Worm (Caenorhabditis elegans) whole organism, young adult: ENCODE data around the gene capg-2.

ENCODE experiments used
- C06A6.2 ChIP-seq: fragments of 200-800 bp; sonication (Bioruptor generic); conservative IDR thresholded peaks from 2 replicates; pipeline ENCODE4 v1.3.6; 2022; ENCODE audit warnings: missing genetic modification characterization, missing compliant biosample characterization
- C17E4.6 ChIP-seq: fragments of 200-800 bp; sonication (Bioruptor generic); IDR thresholded peaks from 2 replicates; pipeline ENCODE4 v1.3.6; 2022; ENCODE audit warnings: missing genetic modification reagents, missing genetic modification characterization, missing compliant biosample characterization
- F10E7.11 ChIP-seq: sonication (generic microtip); optimal IDR thresholded peaks from 2 replicates; lab custom pipeline; 2017; ENCODE audit warnings: mild to moderate bottlenecking, missing genetic modification characterization, moderate library complexity, missing compliant biosample characterization
- F37B4.10 ChIP-seq: fragments of 200-800 bp; sonication (Bioruptor generic); IDR thresholded peaks from 2 replicates; pipeline ENCODE4 v1.3.6; 2022; ENCODE audit warnings: missing genetic modification characterization, missing compliant biosample characterization
- F57A8.1 ChIP-seq: fragments of 200-800 bp; sonication (Bioruptor generic); optimal IDR thresholded peaks from 2 replicates; lab custom pipeline; 2018; ENCODE audit warnings: mild to moderate bottlenecking, missing genetic modification characterization, moderate library complexity, missing compliant biosample characterization
- F57C9.4 ChIP-seq: sonication (generic microtip); optimal IDR thresholded peaks from 2 replicates; lab custom pipeline; 2017; ENCODE audit warnings: mild to moderate bottlenecking, missing genetic modification characterization, missing compliant biosample characterization
- T26A5.8 ChIP-seq: sonication (generic microtip); optimal IDR thresholded peaks from 2 replicates; lab custom pipeline; 2016; ENCODE audit warnings: missing genetic modification characterization, missing compliant biosample characterization
- Y56A3A.18 ChIP-seq: fragments of 200-800 bp; sonication (Bioruptor generic); IDR thresholded peaks from 2 replicates; pipeline ENCODE4 v1.3.6; 2022; ENCODE audit warnings: missing genetic modification reagents, missing genetic modification characterization, missing compliant biosample characterization
- Y67H2A.10 ChIP-seq: fragments of 200-800 bp; sonication (Bioruptor generic); conservative IDR thresholded peaks from 2 replicates; pipeline ENCODE4 v1.3.6; 2022; ENCODE audit warnings: missing genetic modification reagents, missing genetic modification characterization, missing compliant biosample characterization
- Y95B8A.8 ChIP-seq: fragments of 200-800 bp; sonication (Bioruptor generic); IDR thresholded peaks from 2 replicates; pipeline ENCODE4 v1.3.6; 2022; ENCODE audit warnings: missing genetic modification reagents, missing genetic modification characterization, missing compliant biosample characterization
- ZK185.1 ChIP-seq: sonication (generic microtip); optimal IDR thresholded peaks from 2 replicates; lab custom pipeline; 2016; ENCODE audit warnings: mild to moderate bottlenecking, missing genetic modification characterization, missing compliant biosample characterization; ENCODE audit not compliant: poor library complexity, severe bottlenecking
- attf-5 ChIP-seq: fragments of 200-800 bp; sonication (Bioruptor generic); optimal IDR thresholded peaks from 2 replicates; lab custom pipeline; 2018; ENCODE audit warnings: mild to moderate bottlenecking, missing genetic modification characterization, missing compliant biosample characterization
- attf-6 ChIP-seq: fragments of 200-800 bp; sonication (Bioruptor generic); IDR thresholded peaks from 2 replicates; pipeline ENCODE4 v1.3.6; 2022; ENCODE audit warnings: missing genetic modification reagents, missing genetic modification characterization, missing compliant biosample characterization
- cebp-1 ChIP-seq, 2 experiments: fragments of 200-800 bp in 1 of 2; sonication (Bioruptor generic) in 1 of 2; sonication (generic microtip) in 1 of 2; IDR thresholded peaks in 1 of 2; optimal IDR thresholded peaks in 1 of 2; 2 replicates each; pipeline versions ENCODE4 v1.3.6 to Lab custom; 2017 to 2022; ENCODE audit warnings: missing compliant biosample characterization in 2 of 2, missing genetic modification characterization in 2 of 2, mild to moderate bottlenecking in 1 of 2, missing genetic modification reagents in 1 of 2, moderate library complexity in 1 of 2
- ceh-100 ChIP-seq: fragments of 200-800 bp; sonication (Bioruptor generic); IDR thresholded peaks from 2 replicates; pipeline ENCODE4 v1.3.6; 2022; ENCODE audit warnings: missing genetic modification reagents, missing genetic modification characterization, missing compliant biosample characterization
- ceh-27 ChIP-seq: fragments of 200-800 bp; sonication (Bioruptor generic); optimal IDR thresholded peaks from 2 replicates; lab custom pipeline; 2018; ENCODE audit warnings: mild to moderate bottlenecking, missing genetic modification characterization, moderate library complexity, missing compliant biosample characterization
- chd-7 ChIP-seq: sonication (generic microtip); optimal IDR thresholded peaks from 2 replicates; lab custom pipeline; 2016; ENCODE audit warnings: mild to moderate bottlenecking, missing genetic modification characterization, moderate library complexity, missing compliant biosample characterization
- dox-1 ChIP-seq: fragments of 200-800 bp; sonication (Bioruptor generic); IDR thresholded peaks from 2 replicates; pipeline ENCODE4 v1.3.6; 2022; ENCODE audit warnings: missing genetic modification reagents, missing genetic modification characterization, missing compliant biosample characterization
- hmg-1.2 ChIP-seq: fragments of 200-800 bp; sonication (Bioruptor generic); IDR thresholded peaks from 2 replicates; pipeline ENCODE4 v1.3.6; 2022; ENCODE audit warnings: missing genetic modification reagents, missing genetic modification characterization, missing compliant biosample characterization
- let-607 ChIP-seq, 2 experiments: fragments of 200-800 bp in 1 of 2; sonication (Bioruptor generic) in 1 of 2; sonication (generic microtip) in 1 of 2; optimal IDR thresholded peaks; 2 replicates each; lab custom pipeline; 2016 to 2018; ENCODE audit warnings: mild to moderate bottlenecking in 2 of 2, missing compliant biosample characterization in 2 of 2, missing genetic modification characterization in 2 of 2, moderate library complexity in 2 of 2, missing genotype in 1 of 2
- lin-26 ChIP-seq: fragments of 200-800 bp; sonication (Bioruptor generic); IDR thresholded peaks from 2 replicates; pipeline ENCODE4 v1.3.6; 2022; ENCODE audit warnings: missing genetic modification reagents, missing genetic modification characterization, missing compliant biosample characterization
- lin-40 ChIP-seq: sonication (generic microtip); optimal IDR thresholded peaks from 2 replicates; lab custom pipeline; 2016; ENCODE audit warnings: missing genetic modification characterization, mild to moderate bottlenecking, missing compliant biosample characterization, missing genotype, missing genetic modification reagents
- lin-54 ChIP-seq: fragments of 200-800 bp; sonication (Bioruptor generic); optimal IDR thresholded peaks from 2 replicates; lab custom pipeline; 2018; ENCODE audit warnings: mild to moderate bottlenecking, missing genetic modification characterization, missing compliant biosample characterization
- lsy-27 ChIP-seq: sonication (generic microtip); optimal IDR thresholded peaks from 2 replicates; lab custom pipeline; 2017; ENCODE audit warnings: missing genetic modification characterization, mild to moderate bottlenecking, missing compliant biosample characterization, antibody characterized with exemption, missing genotype, borderline replicate concordance; ENCODE audit not compliant: insufficient read depth
- mcd-1 ChIP-seq: fragments of 200-800 bp; sonication (Bioruptor generic); IDR thresholded peaks from 2 replicates; pipeline ENCODE4 v1.3.6; 2022; ENCODE audit warnings: missing genetic modification reagents, missing genetic modification characterization, missing compliant biosample characterization
- nfyb-1 ChIP-seq: fragments of 200-800 bp; sonication (Bioruptor generic); IDR thresholded peaks from 2 replicates; pipeline ENCODE4 v1.3.6; 2022; ENCODE audit warnings: missing genetic modification reagents, missing genetic modification characterization, missing compliant biosample characterization
- nhr-27 ChIP-seq: fragments of 200-800 bp; sonication (Bioruptor generic); optimal IDR thresholded peaks from 2 replicates; lab custom pipeline; 2018; ENCODE audit warnings: mild to moderate bottlenecking, missing genetic modification characterization, moderate library complexity, missing compliant biosample characterization
- nhr-80 ChIP-seq: sonication (generic microtip); optimal IDR thresholded peaks from 2 replicates; lab custom pipeline; 2016; ENCODE audit warnings: missing genetic modification characterization, missing compliant biosample characterization
- pbrm-1 ChIP-seq: fragments of 200-800 bp; sonication (Bioruptor generic); IDR thresholded peaks from 2 replicates; pipeline ENCODE4 v1.3.6; 2022; ENCODE audit warnings: missing genetic modification reagents, missing genetic modification characterization, missing compliant biosample characterization
- rcor-1 ChIP-seq: fragments of 200-800 bp; sonication (Bioruptor generic); IDR thresholded peaks from 2 replicates; pipeline ENCODE4 v1.3.6; 2022; ENCODE audit warnings: missing genetic modification reagents, missing genetic modification characterization, missing compliant biosample characterization
- repo-1 ChIP-seq: sonication (generic microtip); optimal IDR thresholded peaks from 2 replicates; lab custom pipeline; 2017; ENCODE audit warnings: mild to moderate bottlenecking, missing genetic modification characterization, missing compliant biosample characterization
- sdz-38 ChIP-seq: sonication (generic microtip); optimal IDR thresholded peaks from 2 replicates; lab custom pipeline; 2016; ENCODE audit warnings: missing genotype, missing genetic modification characterization, missing compliant biosample characterization
- snpc-4 ChIP-seq, 5 experiments: fragments of 150-350 bp in 1 of 5; sonication (generic microtip) in 4 of 5; optimal IDR thresholded peaks; 2 replicates each; lab custom pipeline; 2014 to 2018; ENCODE audit warnings: missing genetic modification characterization in 5 of 5, missing biosample characterization in 3 of 5, antibody characterized with exemption in 2 of 5, mild to moderate bottlenecking in 2 of 5, missing compliant biosample characterization in 2 of 5, missing genotype in 2 of 5, moderate library complexity in 2 of 5, missing genetic modification reagents in 1 of 5
- somi-1 ChIP-seq: fragments of 200-800 bp; sonication (Bioruptor generic); optimal IDR thresholded peaks from 2 replicates; lab custom pipeline; 2018; ENCODE audit warnings: mild to moderate bottlenecking, missing genetic modification characterization, missing compliant biosample characterization
- tbp1 ChIP-seq: fragments of 200-800 bp; sonication (Bioruptor generic); optimal IDR thresholded peaks from 2 replicates; lab custom pipeline; 2018; ENCODE audit warnings: mild to moderate bottlenecking, missing genetic modification characterization, missing compliant biosample characterization
- unc-62 ChIP-seq: fragments of 150-350 bp; optimal IDR thresholded peaks from 2 replicates; lab custom pipeline; 2014; ENCODE audit warnings: missing biosample characterization, missing genetic modification reagents, missing genetic modification characterization
- ztf-18 ChIP-seq: sonication (generic microtip); optimal IDR thresholded peaks from 2 replicates; lab custom pipeline; 2016; ENCODE audit warnings: missing genotype, mild to moderate bottlenecking, missing genetic modification characterization, missing compliant biosample characterization
- ztf-22 ChIP-seq: fragments of 200-800 bp; sonication (Bioruptor generic); optimal IDR thresholded peaks from 2 replicates; lab custom pipeline; 2018; ENCODE audit warnings: mild to moderate bottlenecking, missing genetic modification characterization, moderate library complexity, missing compliant biosample characterization
- ztf-3 ChIP-seq: fragments of 200-800 bp; sonication (Bioruptor generic); optimal IDR thresholded peaks from 2 replicates; lab custom pipeline; 2018; ENCODE audit warnings: mild to moderate bottlenecking, missing genetic modification characterization, missing compliant biosample characterization

Gene capg-2

ce11 chrV:12300166-12300565, 28.5 kb downstream of the capg-2 start:
- TF ChIP-seq ztf-18, result peak; percentile 9
- TF ChIP-seq T26A5.8 (tag; lab: Kevin White, UChicago), result no peak
- TF ChIP-seq rcor-1 (GFP tag; lab: Robert Waterston, UW), result no peak
- peak; percentile 43 for TF ChIP-seq ZK185.1 (tag; lab: Kevin White, UChicago)
- TF ChIP-seq ceh-27 (GFP tag; lab: Kevin White, UChicago), result peak; percentile 34
- TF ChIP-seq mcd-1 (GFP tag; lab: Robert Waterston, UW), result no peak
- TF ChIP-seq Y56A3A.18 (GFP tag; lab: Robert Waterston, UW), result 0 out of 2 replicates have a peak, but pooled peaks have one; percentile 64
- TF ChIP-seq unc-62 (GFP tag; lab: Kevin White, UChicago), result peak; percentile 46
- TF ChIP-seq lin-40 (tag; lab: Kevin White, UChicago), result peak; percentile 49
- TF ChIP-seq lin-54, result peak; percentile 12
- peak; percentile 15 for TF ChIP-seq repo-1 (tag; lab: Kevin White, UChicago)
- TF ChIP-seq tbp1 (GFP tag; lab: Kevin White, UChicago), result peak; percentile 20
- peak; percentile 59 for TF ChIP-seq nhr-80 (tag; lab: Kevin White, UChicago)
- no peak for TF ChIP-seq snpc-4 (GFP tag; optimal IDR thresholded peaks at IDR 0.05; lab: Kevin White, UChicago)
- peak in 1 of 4 experiments; percentile 29 for TF ChIP-seq snpc-4 (tag; optimal IDR thresholded peaks at IDR 0.05; lab: Kevin White, UChicago)
- peak; percentile 48 for TF ChIP-seq attf-5
- TF ChIP-seq hmg-1.2, result peak; percentile 66; the same call in 1 of the 2 replicates
- TF ChIP-seq cebp-1 (GFP tag; IDR thresholded peaks at IDR 0.05; lab: Robert Waterston, UW), result no peak
- TF ChIP-seq cebp-1 (tag; optimal IDR thresholded peaks at IDR 0.05; lab: Kevin White, UChicago), result peak; percentile 56
- peak; percentile 35; the same call in 1 of the 2 replicates for TF ChIP-seq dox-1 (GFP tag; lab: Robert Waterston, UW)
- no peak for TF ChIP-seq F57A8.1 (GFP tag; lab: Kevin White, UChicago)
- TF ChIP-seq let-607 (tag; optimal IDR thresholded peaks at IDR 0.05; lab: Kevin White, UChicago), result peak in 1 of 2 experiments; percentile 14
- peak; percentile 50 for TF ChIP-seq somi-1 (GFP tag; lab: Kevin White, UChicago)
- TF ChIP-seq, all 124 proteins: peak for 17

ce11 chrV:12300780-12301460, 29.2 kb downstream of the capg-2 start:
- TF ChIP-seq somi-1 (GFP tag; lab: Kevin White, UChicago), result peak; percentile 12
- TF ChIP-seq ceh-27 (GFP tag; lab: Kevin White, UChicago), result no peak
- TF ChIP-seq pbrm-1 (GFP tag; lab: Robert Waterston, UW), result 0 out of 2 replicates have a peak, but pooled peaks have one; percentile 20

- no peak for TF ChIP-seq mcd-1 (GFP tag; lab: Robert Waterston, UW)
- TF ChIP-seq chd-7 (tag; lab: Kevin White, UChicago), result peak; percentile 32
- no peak for TF ChIP-seq lsy-27 (tag; lab: Kevin White, UChicago)
- no peak for TF ChIP-seq ceh-27 (GFP tag; lab: Kevin White, UChicago)
- TF ChIP-seq nfyb-1, result no peak
- TF ChIP-seq ztf-22 (GFP tag; lab: Kevin White, UChicago), result no peak
- TF ChIP-seq F10E7.11 (tag; lab: Kevin White, UChicago), result no peak
- peak; percentile 14 for TF ChIP-seq attf-5
- no peak for TF ChIP-seq lin-26 (GFP tag; lab: Robert Waterston, UW)
- TF ChIP-seq Y95B8A.8 (GFP tag; lab: Robert Waterston, UW), result no peak
- no peak for TF ChIP-seq nhr-27
- TF ChIP-seq hmg-1.2, result no peak
- no peak for TF ChIP-seq C17E4.6 (GFP tag; lab: Robert Waterston, UW)
- no peak for TF ChIP-seq F37B4.10
- no peak for TF ChIP-seq ceh-100 (GFP tag; lab: Robert Waterston, UW)
- 0 out of 2 replicates have a peak, but pooled peaks have one; percentile 37 for TF ChIP-seq C06A6.2 (GFP tag; lab: Robert Waterston, UW)
- TF ChIP-seq F57C9.4 (tag; lab: Kevin White, UChicago), result no peak
- no peak for TF ChIP-seq Y67H2A.10
- TF ChIP-seq sdz-38 (tag; lab: Kevin White, UChicago), result no peak
- no peak for TF ChIP-seq cebp-1 (GFP tag; IDR thresholded peaks at IDR 0.05; lab: Robert Waterston, UW)
- peak; percentile 42 for TF ChIP-seq cebp-1 (tag; optimal IDR thresholded peaks at IDR 0.05; lab: Kevin White, UChicago)
- no peak for TF ChIP-seq ztf-3 (GFP tag; lab: Kevin White, UChicago)
- TF ChIP-seq attf-6 (GFP tag; lab: Robert Waterston, UW), result no peak
- 0 out of 2 replicates have a peak, but pooled peaks have one; percentile 27 for TF ChIP-seq Y56A3A.18 (GFP tag; lab: Robert Waterston, UW)
Observed at ce11 chrV:12301985-12302591, 30.4 kb downstream of the capg-2 start, which contains the start of the genes frm-7 and F55C5.17. TSS of gene frm-7 (plus strand) at chrV:12302484. TSS of gene F55C5.17 (plus strand) at chrV:12302541.
